Fruit fly (Drosophila melanogaster): ENCODE measurements around the gene CG6179.

The CG6179 gene

DNA sequence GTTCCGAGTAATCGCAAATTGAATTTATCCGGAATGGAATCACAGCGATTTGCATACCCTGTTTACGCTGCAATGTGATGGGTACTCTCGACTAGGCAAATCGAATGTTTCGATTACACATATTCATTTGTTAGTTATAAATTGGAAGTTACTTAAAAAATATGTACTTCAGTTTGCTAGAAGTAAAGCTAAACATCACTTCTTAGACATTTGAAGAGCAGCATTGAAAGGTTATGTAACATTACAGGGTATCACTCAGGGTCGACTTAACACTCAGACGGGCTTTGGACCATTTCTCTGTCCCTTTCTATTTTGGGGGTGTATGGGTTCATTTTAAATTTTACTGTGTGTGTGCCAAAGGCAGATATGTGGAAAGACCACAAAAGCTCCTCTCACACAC is 38.9 kb upstream of the CG6179 start (continued):
- TF ChIP-seq Xbp1 (GFP tag; optimal IDR thresholded peaks at IDR 0.05) (no peak), Mad (GFP tag; optimal IDR thresholded peaks at IDR 0.05) (no peak), CG8089 (GFP tag; optimal IDR thresholded peaks at IDR 0.05) (no peak), CG10147 (GFP tag; optimal IDR thresholded peaks at IDR 0.05) (no peak), CG6254 (GFP tag; optimal IDR thresholded peaks at IDR 0.05) (no peak), org-1 (GFP tag; optimal IDR thresholded peaks at IDR 0.05) (no peak), pum (GFP tag; optimal IDR thresholded peaks at IDR 0.05) (no peak), CG2712 (tag; optimal IDR thresholded peaks at IDR 0.05) (no peak), nerfin-1 (tag; optimal IDR thresholded peaks at IDR 0.05) (no peak), gem (tag; optimal IDR thresholded peaks at IDR 0.05) (peak; percentile 29), CG2678 (tag; optimal IDR thresholded peaks at IDR 0.05) (peak; percentile 49), dmrt99B (tag; optimal IDR thresholded peaks at IDR 0.05) (peak; percentile 44), CG11247 (GFP tag; IDR thresholded peaks at IDR 0.05) (no peak), Poxn (GFP tag; IDR thresholded peaks at IDR 0.05) (no peak), CG13296 (GFP tag; optimal IDR thresholded peaks at IDR 0.05) (no peak), zfh1 (GFP tag; IDR thresholded peaks at IDR 0.05) (no peak), CG16815 (GFP tag; optimal IDR thresholded peaks at IDR 0.05) (no peak), CG16813 (GFP tag; IDR thresholded peaks at IDR 0.05; ENCODE audit: partially characterized antibody) (no peak), CG11456 (GFP tag; IDR thresholded peaks at IDR 0.05) (no peak), h (optimal IDR thresholded peaks at IDR 0.05) (no peak), ci (GFP tag; IDR thresholded peaks at IDR 0.05) (peak; percentile 12; the same call in 1 of the 3 replicates), row (GFP tag; IDR thresholded peaks at IDR 0.05) (peak; percentile 52; the same call in 2 of the 3 replicates), CG4617 (GFP tag; optimal IDR thresholded peaks at IDR 0.05; ENCODE audit: borderline replicate concordance) (no peak), NC2β (GFP tag; optimal IDR thresholded peaks at IDR 0.05) (no peak), sob (GFP tag; IDR thresholded peaks at IDR 0.05) (peak; percentile 34; the same call in 1 of the 2 replicates), vvl (GFP tag; IDR thresholded peaks at IDR 0.05) (no peak), pnt (GFP tag; optimal IDR thresholded peaks at IDR 0.05) (no peak), CG11560 (tag; IDR thresholded peaks at IDR 0.05) (no peak), disco-r (GFP tag; optimal IDR thresholded peaks at IDR 0.05) (no peak), CG9876 (GFP tag; optimal IDR thresholded peaks at IDR 0.05) (no peak), Hr51 (GFP tag; optimal IDR thresholded peaks at IDR 0.05) (peak in 1 of 2 experiments; percentile 28), slbo (GFP tag; IDR thresholded peaks at IDR 0.05) (0 out of 2 replicates have a peak, but pooled peaks have one; percentile 17), Myb (GFP tag; optimal IDR thresholded peaks at IDR 0.05) (no peak), Trl (optimal IDR thresholded peaks at IDR 0.05) (no peak), Trl (GFP tag; optimal IDR thresholded peaks at IDR 0.05) (no peak), CG12299 (tag; optimal IDR thresholded peaks at IDR 0.05) (no peak), phol (tag; optimal IDR thresholded peaks at IDR 0.05) (no peak), CG14050 (GFP tag; IDR thresholded peaks at IDR 0.05) (no peak), fd3F (GFP tag; optimal IDR thresholded peaks at IDR 0.05) (no peak), Ada2b (GFP tag; IDR thresholded peaks at IDR 0.05) (0 out of 2 replicates have a peak, but pooled peaks have one; percentile 9), MTF-1 (GFP tag; optimal IDR thresholded peaks at IDR 0.05; ENCODE audit: borderline replicate concordance) (no peak), CG4424 (GFP tag; optimal IDR thresholded peaks at IDR 0.05) (no peak), YL-1 (GFP tag; optimal IDR thresholded peaks at IDR 0.05) (no peak), CG10462 (GFP tag; optimal IDR thresholded peaks at IDR 0.05) (no peak), tin (GFP tag; optimal IDR thresholded peaks at IDR 0.05) (no peak), wor (GFP tag; IDR thresholded peaks at IDR 0.05) (no peak), tup (GFP tag; optimal IDR thresholded peaks at IDR 0.05) (no peak), gsb (GFP tag; IDR thresholded peaks at IDR 0.05) (no peak), H2.0 (GFP tag; IDR thresholded peaks at IDR 0.05) (no peak), CG6272 (GFP tag; IDR thresholded peaks at IDR 0.05) (no peak), NC2α (GFP tag; optimal IDR thresholded peaks at IDR 0.05) (no peak), Xrp1 (GFP tag; IDR thresholded peaks at IDR 0.05) (no peak), CG15696 (tag; optimal IDR thresholded peaks at IDR 0.05) (no peak)
